Worm (Caenorhabditis elegans) whole organism, mixed stage, embryonic: ENCODE data around the gene clec-163.

Source experiments
- blmp-1 ChIP-seq: fragments of 150-350 bp; optimal IDR thresholded peaks from 2 replicates; lab custom pipeline; 2014; ENCODE audit warnings: missing biosample characterization, missing genetic modification characterization
- ceh-39 ChIP-seq: fragments of 150-350 bp; optimal IDR thresholded peaks from 2 replicates; lab custom pipeline; 2014; ENCODE audit warnings: missing biosample characterization, missing genetic modification characterization
- ces-1 ChIP-seq: fragments of 150-350 bp; optimal IDR thresholded peaks from 2 replicates; lab custom pipeline; 2014; ENCODE audit warnings: missing biosample characterization, missing genetic modification reagents, missing genetic modification characterization
- cnd-1 ChIP-seq: fragments of 200-800 bp; sonication (Bioruptor generic); optimal IDR thresholded peaks from 2 replicates; lab custom pipeline; 2018; ENCODE audit warnings: mild to moderate bottlenecking, missing genetic modification characterization, missing compliant biosample characterization
- ham-2 ChIP-seq: fragments of 200-800 bp; sonication (Bioruptor generic); optimal IDR thresholded peaks from 2 replicates; lab custom pipeline; 2018; ENCODE audit warnings: mild to moderate bottlenecking, missing genetic modification characterization, missing compliant biosample characterization
- lin-13 ChIP-seq: fragments of 150-350 bp; optimal IDR thresholded peaks from 2 replicates; lab custom pipeline; 2014; ENCODE audit warnings: missing biosample characterization, missing genetic modification characterization
- lsy-2 ChIP-seq: fragments of 150-350 bp; optimal IDR thresholded peaks from 2 replicates; lab custom pipeline; 2014; ENCODE audit warnings: missing biosample characterization, missing genetic modification characterization
- mep-1 ChIP-seq: fragments of 150-350 bp; optimal IDR thresholded peaks from 2 replicates; lab custom pipeline; 2017; ENCODE audit warnings: missing biosample characterization, missing genetic modification reagents, missing genetic modification characterization, inconsistent platforms
- nhr-237 ChIP-seq: fragments of 150-350 bp; optimal IDR thresholded peaks from 2 replicates; lab custom pipeline; 2014; ENCODE audit warnings: missing biosample characterization, missing genetic modification characterization
- nhr-28 ChIP-seq: fragments of 150-350 bp; optimal IDR thresholded peaks from 2 replicates; lab custom pipeline; 2014; ENCODE audit warnings: missing biosample characterization, missing genetic modification characterization
- pha-4 ChIP-seq: fragments of 150-350 bp; optimal IDR thresholded peaks from 2 replicates; lab custom pipeline; 2018; ENCODE audit warnings: missing biosample characterization, missing genetic modification reagents, missing genetic modification characterization
- snpc-4 ChIP-seq: fragments of 150-350 bp; optimal IDR thresholded peaks from 2 replicates; lab custom pipeline; 2014; ENCODE audit warnings: missing biosample characterization, missing genetic modification characterization
- sptf-1 ChIP-seq: sonication (generic microtip); optimal IDR thresholded peaks from 2 replicates; lab custom pipeline; 2017; ENCODE audit warnings: mild to moderate bottlenecking, missing genetic modification characterization, moderate library complexity, missing compliant biosample characterization
- tbx-8 ChIP-seq: fragments of 200-800 bp; sonication (Bioruptor generic); optimal IDR thresholded peaks from 2 replicates; lab custom pipeline; 2018; ENCODE audit warnings: mild to moderate bottlenecking, missing genetic modification characterization, moderate library complexity, missing compliant biosample characterization
- unc-120 ChIP-seq: sonication (generic microtip); optimal IDR thresholded peaks from 2 replicates; lab custom pipeline; 2017; ENCODE audit warnings: missing genetic modification characterization, missing compliant biosample characterization; ENCODE audit not compliant: poor library complexity, severe bottlenecking
- unc-39 ChIP-seq: fragments of 150-350 bp; optimal IDR thresholded peaks from 2 replicates; lab custom pipeline; 2014; ENCODE audit warnings: missing biosample characterization, missing genetic modification characterization
- unc-62 ChIP-seq: fragments of 150-350 bp; optimal IDR thresholded peaks from 2 replicates; lab custom pipeline; 2014; ENCODE audit warnings: missing biosample characterization, missing genetic modification reagents, missing genetic modification characterization

Gene clec-163

ce11 chrIII:10832636-10833035, 38.5 kb downstream of the clec-163 start, which contains the start of gene sbsp-1:
TSS of gene sbsp-1 (plus strand) at chrIII:10832936.
- TF ChIP-seq blmp-1 (tag; lab: Kevin White, UChicago) (no peak), mep-1 (tag; lab: Kevin White, UChicago) (no peak), cnd-1 (no peak), tbx-8 (no peak), unc-120 (tag; lab: Kevin White, UChicago) (no peak), ceh-39 (tag; lab: Kevin White, UChicago) (no peak), sptf-1 (tag; lab: Kevin White, UChicago) (no peak), ham-2 (GFP tag; lab: Kevin White, UChicago) (no peak)
- TF ChIP-seq, all 35 proteins: peak for 0

ce11 chrIII:10844873-10845272, 50.7 kb downstream of the clec-163 start, which contains the start of gene pde-12:
TSS of gene pde-12 (minus strand) at chrIII:10845020.
- TF ChIP-seq sptf-1 (tag; lab: Kevin White, UChicago) (peak; percentile 40), lsy-2 (tag; lab: Kevin White, UChicago) (peak; percentile 54), nhr-28 (tag; lab: Kevin White, UChicago) (no peak), nhr-237 (tag; lab: Kevin White, UChicago) (peak; percentile 8), snpc-4 (tag; lab: Kevin White, UChicago) (no peak), unc-39 (no peak), unc-62 (GFP tag; lab: Kevin White, UChicago) (no peak), lin-13 (peak; percentile 80), pha-4 (tag; lab: Kevin White, UChicago) (peak; percentile 52), mep-1 (tag; lab: Kevin White, UChicago) (peak; percentile 47), blmp-1 (tag; lab: Kevin White, UChicago) (no peak), ces-1 (GFP tag; lab: Kevin White, UChicago) (peak; percentile 56)
